Fruit fly (Drosophila melanogaster) whole organism, embryonic: ENCODE results near the gene CG18135.

ENCODE experiments used
- CG11247 ChIP-seq: fragments of 200-800 bp; sonication (Bioruptor generic); IDR thresholded peaks from 2 replicates; pipeline ENCODE4 v1.3.6; 2022; ENCODE audit warnings: missing biosample characterization, missing genetic modification characterization
- CG11504 ChIP-seq: fragments of 200-800 bp; sonication (Bioruptor generic); optimal IDR thresholded peaks from 3 replicates; lab custom pipeline; 2019; ENCODE audit warnings: missing biosample characterization, mild to moderate bottlenecking, missing genetic modification characterization, moderate library complexity
- CG15269 ChIP-seq: fragments of 200-800 bp; sonication (Bioruptor generic); optimal IDR thresholded peaks from 2 replicates; lab custom pipeline; 2018; ENCODE audit warnings: missing biosample characterization, mild to moderate bottlenecking, missing genetic modification characterization, moderate library complexity
- CG1792 ChIP-seq: fragments of 200-800 bp; sonication (Bioruptor generic); optimal IDR thresholded peaks from 2 replicates; lab custom pipeline; 2016; ENCODE audit warnings: missing biosample characterization, missing genetic modification characterization
- CG1832 ChIP-seq: fragments of 200-800 bp; sonication (Bioruptor generic); optimal IDR thresholded peaks from 2 replicates; lab custom pipeline; 2017; ENCODE audit warnings: missing biosample characterization, mild to moderate bottlenecking, missing genetic modification characterization, inconsistent platforms
- CG18599 ChIP-seq: fragments of 200-800 bp; sonication (Bioruptor generic); optimal IDR thresholded peaks from 3 replicates; lab custom pipeline; 2017; ENCODE audit warnings: missing biosample characterization, missing genetic modification characterization, mild to moderate bottlenecking, moderate library complexity, missing genetic modification reagents
- CG2199 ChIP-seq: fragments of 200-800 bp; sonication (Bioruptor generic); IDR thresholded peaks from 3 replicates; pipeline ENCODE4 v1.3.6; 2022; ENCODE audit warnings: missing biosample characterization, missing genetic modification characterization
- CG32532 ChIP-seq: fragments of 200-800 bp; sonication (Bioruptor generic); IDR thresholded peaks from 2 replicates; pipeline ENCODE4 v1.3.6; 2022; ENCODE audit warnings: missing biosample characterization, missing genetic modification characterization
- CG5180 ChIP-seq: fragments of 200-800 bp; sonication (Bioruptor generic); optimal IDR thresholded peaks from 3 replicates; lab custom pipeline; 2017; ENCODE audit warnings: missing biosample characterization, missing genetic modification characterization, mild to moderate bottlenecking, moderate library complexity, missing genetic modification reagents
- Dll ChIP-seq: fragments of 200-800 bp; sonication (Bioruptor generic); IDR thresholded peaks from 4 replicates; pipeline ENCODE4 v1.3.6; 2022; ENCODE audit warnings: missing biosample characterization, missing genetic modification characterization; ENCODE audit not compliant: partially characterized antibody
- Drgx ChIP-seq: fragments of 200-800 bp; sonication (Bioruptor generic); IDR thresholded peaks from 2 replicates; pipeline ENCODE4 v1.3.6; 2022; ENCODE audit warnings: missing biosample characterization, missing genetic modification characterization
- Eip74EF ChIP-seq, 2 experiments: fragments of 200-800 bp in 1 of 2; fragments of >200 bp in 1 of 2; sonication (Bioruptor generic) in 1 of 2; optimal IDR thresholded peaks; 2 replicates each; lab custom pipeline; 2017 to 2019; ENCODE audit warnings: missing biosample characterization in 2 of 2, missing genetic modification characterization in 2 of 2, mild to moderate bottlenecking in 1 of 2, moderate library complexity in 1 of 2
- Ets65A ChIP-seq: fragments of 200-800 bp; sonication (Bioruptor generic); peaks from one replicate; lab custom pipeline; 2016; ENCODE audit warnings: missing biosample characterization, missing genetic modification characterization
- HmgZ ChIP-seq: fragments of 200-800 bp; sonication (Bioruptor generic); optimal IDR thresholded peaks from 2 replicates; lab custom pipeline; 2018; ENCODE audit warnings: missing biosample characterization, mild to moderate bottlenecking, missing genetic modification characterization
- Hr78 ChIP-seq, 2 experiments: fragments of 200-800 bp in 1 of 2; fragments of >200 bp in 1 of 2; sonication (Bioruptor generic) in 1 of 2; optimal IDR thresholded peaks; 2 replicates each; lab custom pipeline; 2017 to 2019; ENCODE audit warnings: missing biosample characterization in 2 of 2, missing genetic modification characterization in 2 of 2, mild to moderate bottlenecking in 1 of 2, moderate library complexity in 1 of 2
- Med ChIP-seq: fragments of 200-800 bp; sonication (Bioruptor generic); peaks from one replicate; lab custom pipeline; 2016; ENCODE audit warnings: missing biosample characterization, missing genetic modification characterization, mild to moderate bottlenecking, inconsistent platforms, moderate library complexity
- NfI ChIP-seq: fragments of 200-800 bp; sonication (Bioruptor generic); optimal IDR thresholded peaks from 3 replicates; lab custom pipeline; 2018; ENCODE audit warnings: missing biosample characterization, mild to moderate bottlenecking, missing genetic modification characterization, moderate library complexity
- TFAM ChIP-seq: fragments of 200-800 bp; sonication (Bioruptor generic); optimal IDR thresholded peaks from 2 replicates; lab custom pipeline; 2017; ENCODE audit warnings: missing biosample characterization, missing genetic modification characterization, inconsistent platforms
- Taf1 ChIP-seq: fragments of 200-800 bp; sonication (Bioruptor generic); IDR thresholded peaks from 2 replicates; pipeline ENCODE4 v1.3.6; 2022; ENCODE audit warnings: missing biosample characterization, missing genetic modification characterization
- abd-A ChIP-seq: fragments of 200-800 bp; sonication (Bioruptor generic); optimal IDR thresholded peaks from 3 replicates; lab custom pipeline; 2019; ENCODE audit warnings: missing biosample characterization, mild to moderate bottlenecking, missing genetic modification characterization, moderate library complexity
- chm ChIP-seq: fragments of 200-800 bp; sonication (Bioruptor generic); IDR thresholded peaks from 2 replicates; pipeline ENCODE4 v1.3.6; 2022; ENCODE audit warnings: missing biosample characterization, missing genetic modification characterization
- ci ChIP-seq: fragments of 200-800 bp; sonication (Bioruptor generic); IDR thresholded peaks from 3 replicates; pipeline ENCODE4 v1.3.6; 2022; ENCODE audit warnings: missing biosample characterization, missing genetic modification characterization
- crol ChIP-seq: fragments of 200-800 bp; sonication (Bioruptor generic); IDR thresholded peaks from 2 replicates; pipeline ENCODE4 v1.3.6; 2022; ENCODE audit warnings: missing biosample characterization, missing genetic modification characterization
- gce ChIP-seq: fragments of 200-800 bp; sonication (Bioruptor generic); IDR thresholded peaks from 3 replicates; pipeline ENCODE4 v1.3.6; 2022; ENCODE audit warnings: missing biosample characterization, missing genetic modification characterization
- klu ChIP-seq: fragments of 200-800 bp; sonication (Bioruptor generic); IDR thresholded peaks from 2 replicates; pipeline ENCODE4 v1.3.6; 2022; ENCODE audit warnings: missing biosample characterization, missing genetic modification characterization
- oc ChIP-seq: fragments of 200-800 bp; sonication (Bioruptor generic); optimal IDR thresholded peaks from 2 replicates; lab custom pipeline; 2018; ENCODE audit warnings: missing biosample characterization, mild to moderate bottlenecking, missing genetic modification characterization, moderate library complexity
- odd ChIP-seq: fragments of 200-800 bp; sonication (Bioruptor generic); optimal IDR thresholded peaks from 2 replicates; lab custom pipeline; 2017; ENCODE audit warnings: missing biosample characterization, mild to moderate bottlenecking, missing genetic modification characterization
- pb ChIP-seq: fragments of 200-800 bp; sonication (Bioruptor generic); optimal IDR thresholded peaks from 3 replicates; lab custom pipeline; 2016; ENCODE audit warnings: missing biosample characterization, missing genetic modification characterization
- prd ChIP-seq, 3 experiments: fragments of >200 bp in 2 of 3; fragments of 200-800 bp in 1 of 3; sonication (Bioruptor generic) in 1 of 3; optimal IDR thresholded peaks in 2 of 3; IDR thresholded peaks in 1 of 3; 2 replicates in 2 of 3; 3 replicates in 1 of 3; pipeline versions ENCODE4 v1.3.6 to Lab custom; 2017 to 2022; ENCODE audit warnings: missing biosample characterization in 1 of 3, missing genetic modification characterization in 1 of 3
- pros ChIP-seq: fragments of 200-800 bp; sonication (Bioruptor generic); optimal IDR thresholded peaks from 3 replicates; lab custom pipeline; 2019; ENCODE audit warnings: missing biosample characterization, mild to moderate bottlenecking, missing genetic modification characterization, moderate library complexity
- ranshi ChIP-seq: fragments of 200-800 bp; sonication (Bioruptor generic); IDR thresholded peaks from 2 replicates; pipeline ENCODE4 v1.3.6; 2022; ENCODE audit warnings: missing biosample characterization, missing genetic modification characterization
- sens ChIP-seq: fragments of 200-800 bp; sonication (Bioruptor generic); peaks from one replicate; lab custom pipeline; 2016; ENCODE audit warnings: missing biosample characterization, missing genetic modification characterization
- so ChIP-seq: fragments of 200-800 bp; sonication (Bioruptor generic); IDR thresholded peaks from 3 replicates; pipeline ENCODE4 v1.3.6; 2022; ENCODE audit warnings: missing biosample characterization, missing genetic modification characterization
- stwl ChIP-seq: fragments of 200-800 bp; sonication (Bioruptor generic); optimal IDR thresholded peaks from 3 replicates; lab custom pipeline; 2018; ENCODE audit warnings: missing biosample characterization, mild to moderate bottlenecking, missing genetic modification characterization, moderate library complexity
- wdn ChIP-seq: fragments of 200-800 bp; sonication (Bioruptor generic); IDR thresholded peaks from 2 replicates; pipeline ENCODE4 v1.3.6; 2022; ENCODE audit warnings: missing biosample characterization, missing genetic modification characterization
- zen2 ChIP-seq: fragments of 200-800 bp; sonication (Bioruptor generic); IDR thresholded peaks from 3 replicates; pipeline ENCODE4 v1.3.6; 2022; ENCODE audit warnings: missing biosample characterization, missing genetic modification characterization; ENCODE audit not compliant: partially characterized antibody

CG18135 gene

dm6 chr3L:19013086-19013752 is 15.1 kb upstream of the CG18135 start (continued):
- 0 out of 3 replicates have a peak, but pooled peaks have one; percentile 67 for TF ChIP-seq CG2199
- no peak for TF ChIP-seq prd (optimal IDR thresholded peaks at IDR 0.05; lab: Kevin White, UChicago)
- TF ChIP-seq prd (GFP tag; IDR thresholded peaks at IDR 0.05; lab: Robert Waterston, UW): 0 out of 3 replicates have a peak, but pooled peaks have one; percentile 10
- no peak for TF ChIP-seq CG1832
- no peak for TF ChIP-seq Dll (GFP tag; lab: Robert Waterston, UW)
- 0 out of 2 replicates have a peak, but pooled peaks have one; percentile 16 for TF ChIP-seq chm (GFP tag; lab: Robert Waterston, UW)
- TF ChIP-seq TFAM (GFP tag; lab: Kevin White, UChicago): no peak
- TF ChIP-seq NfI (GFP tag; lab: Kevin White, UChicago): no peak
- TF ChIP-seq pros (GFP tag; lab: Kevin White, UChicago): peak; percentile 74
- no peak for TF ChIP-seq stwl (tag; lab: Kevin White, UChicago)
- TF ChIP-seq zen2: no peak
- TF ChIP-seq HmgZ (tag; lab: Kevin White, UChicago): no peak
- TF ChIP-seq odd: no peak
- TF ChIP-seq crol (GFP tag; lab: Robert Waterston, UW): peak; percentile 29; the same call in 1 of the 2 replicates
- TF ChIP-seq gce (GFP tag; lab: Robert Waterston, UW): no peak
- peak in 1 of 2 experiments; percentile 22 for TF ChIP-seq Eip74EF (GFP tag; optimal IDR thresholded peaks at IDR 0.05; lab: Kevin White, UChicago)
- peak; percentile 77 for TF ChIP-seq oc
- TF ChIP-seq ci (GFP tag; lab: Robert Waterston, UW): 0 out of 3 replicates have a peak, but pooled peaks have one; percentile 11
- no peak for TF ChIP-seq pb (GFP tag; lab: Kevin White, UChicago)
- peak; percentile 50 for TF ChIP-seq CG15269 (tag; lab: Kevin White, UChicago)
- TF ChIP-seq klu (GFP tag; lab: Robert Waterston, UW): no peak
- peak; percentile 72 for TF ChIP-seq sens (GFP tag; lab: Kevin White, UChicago)
- no peak for TF ChIP-seq Taf1 (GFP tag; lab: Robert Waterston, UW)
- TF ChIP-seq abd-A: peak; percentile 84
- peak; percentile 43 for TF ChIP-seq Med (GFP tag; lab: Kevin White, UChicago)
- 0 out of 2 replicates have a peak, but pooled peaks have one; percentile 6 for TF ChIP-seq CG11247 (GFP tag; lab: Robert Waterston, UW)
- TF ChIP-seq Hr78 (GFP tag; optimal IDR thresholded peaks at IDR 0.05; lab: Kevin White, UChicago): peak in 1 of 2 experiments; percentile 72
- no peak for TF ChIP-seq wdn (GFP tag; lab: Robert Waterston, UW)

- peak; percentile 66; the same call in 1 of the 2 replicates for TF ChIP-seq Drgx (GFP tag; lab: Robert Waterston, UW)
- no peak for TF ChIP-seq CG32532 (GFP tag; lab: Robert Waterston, UW)
- no peak for TF ChIP-seq ranshi (GFP tag; lab: Robert Waterston, UW)
- peak; percentile 40 for TF ChIP-seq sens (GFP tag; lab: Kevin White, UChicago)
These were observed 13.1 kb upstream of the CG18135 start for dm6 chr3L:19011174-19011573.

dm6 chr3L:19008855-19009254 is 10.8 kb upstream of the CG18135 start:
- TF ChIP-seq CG5180: peak; percentile 55
- peak; percentile 99 for TF ChIP-seq CG11504 (tag; lab: Kevin White, UChicago)

dm6 chr3L:19005396-19005795 is 7.3 kb upstream of the CG18135 start:
- TF ChIP-seq CG1792 (no peak), Med (GFP tag; lab: Kevin White, UChicago) (peak; percentile 63), Ets65A (GFP tag; lab: Kevin White, UChicago) (peak; percentile 90), so (GFP tag; lab: Robert Waterston, UW) (no peak), CG18599 (GFP tag; lab: Kevin White, UChicago) (no peak), sens (GFP tag; lab: Kevin White, UChicago) (peak; percentile 70)
- TF ChIP-seq, all 482 proteins: peak for 3
